Fruit fly (Drosophila melanogaster) whole organism, embryonic: ENCODE data around the gene p24-1.
A peak's percentile ranks its signal among the peaks of the same experiment; 100 is the strongest.

Source experiments
- Atf-2 ChIP-seq: fragments of 200-800 bp; sonication (Bioruptor generic); optimal IDR thresholded peaks from 2 replicates; lab custom pipeline; 2016; ENCODE audit warnings: missing biosample characterization, missing genetic modification characterization
- Blimp-1 ChIP-seq: fragments of 200-800 bp; sonication (Bioruptor generic); optimal IDR thresholded peaks from 3 replicates; lab custom pipeline; 2018; ENCODE audit warnings: missing biosample characterization, missing genetic modification characterization, mild to moderate bottlenecking, moderate library complexity, missing genetic modification reagents
- CG10979 ChIP-seq: fragments of 200-800 bp; sonication (Bioruptor generic); optimal IDR thresholded peaks from 2 replicates; lab custom pipeline; 2018; ENCODE audit warnings: missing biosample characterization, mild to moderate bottlenecking, missing genetic modification characterization, moderate library complexity
- CG11085 ChIP-seq: fragments of 200-800 bp; sonication (Bioruptor generic); IDR thresholded peaks from 2 replicates; pipeline ENCODE4 v1.3.6; 2022; ENCODE audit warnings: missing biosample characterization, missing genetic modification characterization
- CG12219 ChIP-seq: fragments of 200-800 bp; sonication (Bioruptor generic); optimal IDR thresholded peaks from 3 replicates; lab custom pipeline; 2018; ENCODE audit warnings: missing biosample characterization, mild to moderate bottlenecking, missing genetic modification characterization
- CG13424 ChIP-seq: fragments of 200-800 bp; sonication (Bioruptor generic); optimal IDR thresholded peaks from 2 replicates; lab custom pipeline; 2019; ENCODE audit warnings: missing biosample characterization, mild to moderate bottlenecking, missing genetic modification characterization, moderate library complexity
- CG14710 ChIP-seq: fragments of 200-800 bp; sonication (Bioruptor generic); optimal IDR thresholded peaks from 3 replicates; lab custom pipeline; 2019; ENCODE audit warnings: missing biosample characterization, mild to moderate bottlenecking, missing genetic modification characterization, moderate library complexity
- CG15514 ChIP-seq: fragments of 200-800 bp; sonication (Bioruptor generic); optimal IDR thresholded peaks from 3 replicates; lab custom pipeline; 2017; ENCODE audit warnings: missing biosample characterization, missing genetic modification characterization, mild to moderate bottlenecking, moderate library complexity, missing genetic modification reagents
- CG15696 ChIP-seq: fragments of 200-800 bp; sonication (Bioruptor generic); optimal IDR thresholded peaks from 2 replicates; lab custom pipeline; 2019; ENCODE audit warnings: missing biosample characterization, mild to moderate bottlenecking, missing genetic modification characterization, moderate library complexity
- CG17186 ChIP-seq: fragments of 200-800 bp; sonication (Bioruptor generic); optimal IDR thresholded peaks from 3 replicates; lab custom pipeline; 2017; ENCODE audit warnings: missing biosample characterization, missing genetic modification reagents, missing genetic modification characterization
- CG17568 ChIP-seq: fragments of 200-800 bp; sonication (Bioruptor generic); optimal IDR thresholded peaks from 2 replicates; lab custom pipeline; 2018; ENCODE audit warnings: missing biosample characterization, mild to moderate bottlenecking, missing genetic modification characterization, moderate library complexity
- CG1792 ChIP-seq: fragments of 200-800 bp; sonication (Bioruptor generic); optimal IDR thresholded peaks from 2 replicates; lab custom pipeline; 2016; ENCODE audit warnings: missing biosample characterization, missing genetic modification characterization
- CG18262 ChIP-seq: fragments of 200-800 bp; optimal IDR thresholded peaks from 3 replicates; lab custom pipeline; 2019; ENCODE audit warnings: missing biosample characterization, mild to moderate bottlenecking, missing genetic modification characterization, moderate library complexity
- CG18599 ChIP-seq: fragments of 200-800 bp; sonication (Bioruptor generic); optimal IDR thresholded peaks from 3 replicates; lab custom pipeline; 2017; ENCODE audit warnings: missing biosample characterization, missing genetic modification characterization, mild to moderate bottlenecking, moderate library complexity, missing genetic modification reagents
- CG18764 ChIP-seq: fragments of 200-800 bp; sonication (Bioruptor generic); optimal IDR thresholded peaks from 3 replicates; lab custom pipeline; 2016; ENCODE audit warnings: missing biosample characterization, missing genetic modification characterization
- CG31224 ChIP-seq: fragments of 200-800 bp; sonication (Bioruptor generic); IDR thresholded peaks from 2 replicates; pipeline ENCODE4 v1.3.6; 2022; ENCODE audit warnings: missing biosample characterization, missing genetic modification characterization
- CG31441 ChIP-seq: fragments of 200-800 bp; sonication (Bioruptor generic); IDR thresholded peaks from 2 replicates; pipeline ENCODE4 v1.3.6; 2022; ENCODE audit warnings: missing biosample characterization, missing genetic modification characterization
- CG34224 ChIP-seq: fragments of 200-800 bp; sonication (Bioruptor generic); IDR thresholded peaks from 3 replicates; pipeline ENCODE4 v1.3.6; 2022; ENCODE audit warnings: missing biosample characterization, missing genetic modification characterization; ENCODE audit not compliant: partially characterized antibody
- CG6813 ChIP-seq: fragments of 200-800 bp; sonication (Bioruptor generic); optimal IDR thresholded peaks from 2 replicates; lab custom pipeline; 2017; ENCODE audit warnings: missing biosample characterization, missing genetic modification characterization, mild to moderate bottlenecking, moderate library complexity, missing genetic modification reagents
- CG7987 ChIP-seq: fragments of 200-800 bp; sonication (Bioruptor generic); optimal IDR thresholded peaks from 2 replicates; lab custom pipeline; 2018; ENCODE audit warnings: missing biosample characterization, mild to moderate bottlenecking, missing genetic modification characterization, moderate library complexity
- CG8359 ChIP-seq: fragments of 200-800 bp; sonication (Bioruptor generic); optimal IDR thresholded peaks from 2 replicates; lab custom pipeline; 2017; ENCODE audit warnings: missing biosample characterization, mild to moderate bottlenecking, missing genetic modification characterization, borderline replicate concordance
- CG9932 ChIP-seq: fragments of 200-800 bp; sonication (Bioruptor generic); IDR thresholded peaks from 2 replicates; pipeline ENCODE4 v1.3.6; 2022; ENCODE audit warnings: missing biosample characterization, missing genetic modification characterization
- E2f1 ChIP-seq: fragments of 200-800 bp; sonication (Bioruptor generic); IDR thresholded peaks from 2 replicates; pipeline ENCODE4 v1.3.6; 2022; ENCODE audit warnings: missing biosample characterization, missing genetic modification characterization
- Ets65A ChIP-seq: fragments of 200-800 bp; sonication (Bioruptor generic); peaks from one replicate; lab custom pipeline; 2016; ENCODE audit warnings: missing biosample characterization, missing genetic modification characterization
- HHEX ChIP-seq: fragments of 200-800 bp; sonication (Bioruptor generic); optimal IDR thresholded peaks from 3 replicates; lab custom pipeline; 2017; ENCODE audit warnings: missing biosample characterization, mild to moderate bottlenecking, missing genetic modification characterization, missing genetic modification reagents
- HmgD ChIP-seq: fragments of 200-800 bp; sonication (Bioruptor generic); optimal IDR thresholded peaks from 3 replicates; lab custom pipeline; 2016; ENCODE audit warnings: missing biosample characterization, missing genetic modification characterization
- MBD-R2 ChIP-seq: fragments of 200-800 bp; sonication (Bioruptor generic); IDR thresholded peaks from 2 replicates; pipeline ENCODE4 v1.3.6; 2022; ENCODE audit warnings: missing biosample characterization, missing genetic modification characterization
- MTF-1 ChIP-seq: fragments of 200-800 bp; sonication (Bioruptor generic); optimal IDR thresholded peaks from 2 replicates; lab custom pipeline; 2018; ENCODE audit warnings: missing biosample characterization, mild to moderate bottlenecking, missing genetic modification characterization, borderline replicate concordance
- Max ChIP-seq: fragments of 200-800 bp; sonication (Bioruptor generic); optimal IDR thresholded peaks from 2 replicates; lab custom pipeline; 2016; ENCODE audit warnings: missing biosample characterization, mild to moderate bottlenecking, missing genetic modification characterization
- Pdp1 ChIP-seq, 2 experiments: fragments of 200-800 bp; sonication (Bioruptor generic); optimal IDR thresholded peaks; 3 replicates each; lab custom pipeline; 2016; ENCODE audit warnings: missing biosample characterization in 2 of 2, missing genetic modification characterization in 2 of 2, mild to moderate bottlenecking in 1 of 2, moderate library complexity in 1 of 2
- Ravus ChIP-seq: fragments of 200-800 bp; sonication (Bioruptor generic); IDR thresholded peaks from 2 replicates; pipeline ENCODE4 v1.3.6; 2022; ENCODE audit warnings: missing biosample characterization, missing genetic modification characterization
- Spps ChIP-seq: fragments of 200-800 bp; sonication (Bioruptor generic); optimal IDR thresholded peaks from 2 replicates; lab custom pipeline; 2018; ENCODE audit warnings: missing biosample characterization, mild to moderate bottlenecking, missing genetic modification characterization
- Sry-δ ChIP-seq: fragments of 200-800 bp; sonication (Bioruptor generic); optimal IDR thresholded peaks from 2 replicates; lab custom pipeline; 2016; ENCODE audit warnings: missing biosample characterization, missing genetic modification characterization
- Stat92E ChIP-seq, 3 experiments: fragments of >200 bp in 2 of 3; fragments of 200-800 bp in 1 of 3; sonication (Bioruptor generic) in 1 of 3; optimal IDR thresholded peaks; 2 replicates each; lab custom pipeline; 2017 to 2019; ENCODE audit warnings: missing biosample characterization in 3 of 3, missing genetic modification characterization in 3 of 3, mild to moderate bottlenecking in 1 of 3, moderate library complexity in 1 of 3
- al ChIP-seq: fragments of 200-800 bp; sonication (Bioruptor generic); IDR thresholded peaks from 2 replicates; pipeline ENCODE4 v1.3.6; 2022; ENCODE audit warnings: missing biosample characterization, missing genetic modification characterization
- br ChIP-seq: fragments of >200 bp; optimal IDR thresholded peaks from 2 replicates; lab custom pipeline; 2017
- cas ChIP-seq: fragments of 200-800 bp; sonication (Bioruptor generic); IDR thresholded peaks from 2 replicates; pipeline ENCODE4 v1.3.6; 2022; ENCODE audit warnings: missing biosample characterization, missing genetic modification characterization
- chn ChIP-seq: fragments of 200-800 bp; sonication (Bioruptor generic); optimal IDR thresholded peaks from 2 replicates; lab custom pipeline; 2016; ENCODE audit warnings: missing biosample characterization, missing genetic modification characterization
- crc ChIP-seq: fragments of 200-800 bp; sonication (Bioruptor generic); optimal IDR thresholded peaks from 2 replicates; lab custom pipeline; 2016; ENCODE audit warnings: missing biosample characterization, missing genetic modification characterization
- dm ChIP-seq: fragments of 200-800 bp; sonication (Bioruptor generic); optimal IDR thresholded peaks from 3 replicates; lab custom pipeline; 2016; ENCODE audit warnings: missing biosample characterization, missing genetic modification characterization
- fu2 ChIP-seq: fragments of 200-800 bp; sonication (Bioruptor generic); optimal IDR thresholded peaks from 2 replicates; lab custom pipeline; 2016; ENCODE audit warnings: missing biosample characterization, missing genetic modification characterization
- gro ChIP-seq: fragments of 200-800 bp; sonication (Bioruptor generic); optimal IDR thresholded peaks from 2 replicates; lab custom pipeline; 2016; ENCODE audit warnings: missing biosample characterization, missing genetic modification characterization
- klu ChIP-seq: fragments of 200-800 bp; sonication (Bioruptor generic); IDR thresholded peaks from 2 replicates; pipeline ENCODE4 v1.3.6; 2022; ENCODE audit warnings: missing biosample characterization, missing genetic modification characterization
- lilli ChIP-seq: fragments of 200-800 bp; sonication (Bioruptor generic); optimal IDR thresholded peaks from 3 replicates; lab custom pipeline; 2016; ENCODE audit warnings: missing biosample characterization, missing genetic modification characterization
- nau ChIP-seq: fragments of 200-800 bp; sonication (Bioruptor generic); optimal IDR thresholded peaks from 3 replicates; lab custom pipeline; 2017; ENCODE audit warnings: missing biosample characterization, mild to moderate bottlenecking, missing genetic modification characterization, missing genetic modification reagents
- nmo ChIP-seq: fragments of 200-800 bp; sonication (Bioruptor generic); optimal IDR thresholded peaks from 2 replicates; lab custom pipeline; 2018; ENCODE audit warnings: missing biosample characterization, mild to moderate bottlenecking, missing genetic modification characterization, moderate library complexity
- pros ChIP-seq: fragments of 200-800 bp; sonication (Bioruptor generic); optimal IDR thresholded peaks from 3 replicates; lab custom pipeline; 2019; ENCODE audit warnings: missing biosample characterization, mild to moderate bottlenecking, missing genetic modification characterization, moderate library complexity
- sd ChIP-seq: fragments of 200-800 bp; sonication (Bioruptor generic); optimal IDR thresholded peaks from 3 replicates; lab custom pipeline; 2018; ENCODE audit warnings: missing biosample characterization, mild to moderate bottlenecking, missing genetic modification characterization, moderate library complexity
- tin ChIP-seq: fragments of 200-800 bp; sonication (Bioruptor generic); optimal IDR thresholded peaks from 3 replicates; lab custom pipeline; 2016; ENCODE audit warnings: missing biosample characterization, missing genetic modification characterization
- zfh2 ChIP-seq: fragments of 200-800 bp; sonication (Bioruptor generic); optimal IDR thresholded peaks from 2 replicates; lab custom pipeline; 2016; ENCODE audit warnings: missing biosample characterization, missing genetic modification characterization

Gene p24-1

dm6 chrX:11852310-11852709 is at the start of gene p24-1 (continued):
- TF ChIP-seq tin (peak; percentile 49), CG9932 (GFP tag; lab: Robert Waterston, UW) (peak; percentile 88), CG14710 (tag; lab: Kevin White, UChicago) (peak; percentile 68), CG18262 (tag; lab: Kevin White, UChicago) (peak; percentile 7), CG31224 (GFP tag; lab: Robert Waterston, UW) (no peak), HHEX (GFP tag; lab: Kevin White, UChicago) (peak; percentile 25), Ets65A (GFP tag; lab: Kevin White, UChicago) (peak; percentile 96), Blimp-1 (GFP tag; lab: Kevin White, UChicago) (no peak), CG1792 (GFP tag; lab: Kevin White, UChicago) (peak; percentile 65), CG12219 (GFP tag; lab: Kevin White, UChicago) (no peak), sd (peak; percentile 47), CG8359 (GFP tag; lab: Kevin White, UChicago) (no peak), CG13424 (peak; percentile 23), chn (GFP tag; lab: Kevin White, UChicago) (peak; percentile 60), klu (GFP tag; lab: Robert Waterston, UW) (no peak), crc (GFP tag; lab: Kevin White, UChicago) (no peak), Ravus (GFP tag; lab: Robert Waterston, UW) (no peak), Max (GFP tag; lab: Kevin White, UChicago) (no peak), Pdp1 (GFP tag; optimal IDR thresholded peaks at IDR 0.05; lab: Kevin White, UChicago) (peak; percentile 11 to 96), zfh2 (GFP tag; lab: Kevin White, UChicago) (peak; percentile 76), nmo (GFP tag; lab: Kevin White, UChicago) (peak; percentile 32), CG15514 (peak; percentile 86), MBD-R2 (GFP tag; lab: Robert Waterston, UW) (peak; percentile 81), cas (no peak), al (GFP tag; lab: Robert Waterston, UW) (0 out of 2 replicates have a peak, but pooled peaks have one; percentile 11), lilli (peak; percentile 67), CG17568 (GFP tag; lab: Kevin White, UChicago) (no peak), Atf-2 (GFP tag; lab: Kevin White, UChicago) (no peak), Sry-δ (peak; percentile 87), MTF-1 (GFP tag; lab: Kevin White, UChicago) (peak; percentile 37), Stat92E (GFP tag; optimal IDR thresholded peaks at IDR 0.05; lab: Kevin White, UChicago) (peak in 1 of 3 experiments; percentile 20), HmgD (GFP tag; lab: Kevin White, UChicago) (peak; percentile 54), dm (GFP tag; lab: Kevin White, UChicago) (peak; percentile 61), CG7987 (peak; percentile 26), gro (peak; percentile 50), Spps (tag; lab: Kevin White, UChicago) (no peak), CG11085 (GFP tag; lab: Robert Waterston, UW) (peak; percentile 35; the same call in 1 of the 2 replicates), CG17186 (GFP tag; lab: Kevin White, UChicago) (peak; percentile 74), CG6813 (no peak), fu2 (peak; percentile 50), CG34224 (GFP tag; lab: Robert Waterston, UW) (peak; percentile 89), CG31441 (GFP tag; lab: Robert Waterston, UW) (peak; percentile 40; the same call in 1 of the 2 replicates), nau (no peak), br (lab: Kevin White, UChicago) (no peak), E2f1 (GFP tag; lab: Robert Waterston, UW) (peak; percentile 20; the same call in 1 of the 2 replicates), CG18599 (GFP tag; lab: Kevin White, UChicago) (peak; percentile 46), CG18764 (GFP tag; lab: Kevin White, UChicago) (peak; percentile 23), pros (no peak), CG10979 (tag; lab: Kevin White, UChicago) (peak; percentile 14), CG15696 (peak; percentile 7)
